Fruit fly (Drosophila melanogaster) whole organism, pupa: ENCODE results near the gene CG12448.

Experiments
- CG12605 ChIP-seq: fragments of 200-800 bp; sonication (Bioruptor generic); IDR thresholded peaks from 2 replicates; pipeline ENCODE4 v1.3.6; 2022; ENCODE audit warnings: missing biosample characterization, missing genetic modification characterization
- CG13204 ChIP-seq: fragments of 200-800 bp; sonication (Bioruptor generic); optimal IDR thresholded peaks from 2 replicates; lab custom pipeline; 2018; ENCODE audit warnings: missing biosample characterization, mild to moderate bottlenecking, missing genetic modification characterization, moderate library complexity
- CG14655 ChIP-seq: fragments of 200-800 bp; sonication (Bioruptor generic); optimal IDR thresholded peaks from 3 replicates; lab custom pipeline; 2017; ENCODE audit warnings: mild to moderate bottlenecking, missing biosample characterization, missing genetic modification reagents, missing genetic modification characterization
- CG15710 ChIP-seq: fragments of 200-800 bp; sonication (Bioruptor generic); optimal IDR thresholded peaks from 2 replicates; lab custom pipeline; 2018; ENCODE audit warnings: missing biosample characterization, mild to moderate bottlenecking, missing genetic modification characterization, moderate library complexity
- CG17806 ChIP-seq: fragments of 200-800 bp; sonication (Bioruptor generic); optimal IDR thresholded peaks from 2 replicates; lab custom pipeline; 2018; ENCODE audit warnings: missing biosample characterization, mild to moderate bottlenecking, missing genetic modification characterization, moderate library complexity
- CG32121 ChIP-seq: fragments of 200-800 bp; sonication (Bioruptor generic); IDR thresholded peaks from 2 replicates; pipeline ENCODE4 v1.3.6; 2022; ENCODE audit warnings: missing biosample characterization, missing genetic modification characterization
- CG34367 ChIP-seq: fragments of 200-800 bp; sonication (Bioruptor generic); optimal IDR thresholded peaks from 2 replicates; lab custom pipeline; 2018; ENCODE audit warnings: missing biosample characterization, mild to moderate bottlenecking, missing genetic modification characterization
- CG4496 ChIP-seq: fragments of 200-800 bp; sonication (Bioruptor generic); IDR thresholded peaks from 3 replicates; pipeline ENCODE4 v1.3.6; 2022; ENCODE audit warnings: missing biosample characterization, missing genetic modification characterization
- CG8159 ChIP-seq: fragments of 200-800 bp; sonication (Bioruptor generic); optimal IDR thresholded peaks from 3 replicates; lab custom pipeline; 2018; ENCODE audit warnings: missing biosample characterization, mild to moderate bottlenecking, missing genetic modification characterization, moderate library complexity
- CG8301 ChIP-seq: fragments of 200-800 bp; sonication (Bioruptor generic); optimal IDR thresholded peaks from 2 replicates; lab custom pipeline; 2018; ENCODE audit warnings: missing biosample characterization, mild to moderate bottlenecking, missing genetic modification characterization
- CG9948 ChIP-seq: fragments of 200-800 bp; sonication (Bioruptor generic); optimal IDR thresholded peaks from 2 replicates; lab custom pipeline; 2018; ENCODE audit warnings: missing biosample characterization, mild to moderate bottlenecking, missing genetic modification characterization, moderate library complexity
- D1 ChIP-seq: fragments of 200-800 bp; sonication (Bioruptor generic); optimal IDR thresholded peaks from 2 replicates; lab custom pipeline; 2018; ENCODE audit warnings: missing biosample characterization, mild to moderate bottlenecking, missing genetic modification characterization, moderate library complexity
- EcR ChIP-seq: fragments of 200-800 bp; sonication (Bioruptor generic); optimal IDR thresholded peaks from 3 replicates; lab custom pipeline; 2019; ENCODE audit warnings: missing biosample characterization, missing genetic modification characterization, mild to moderate bottlenecking, moderate library complexity, missing genetic modification reagents
- Ets98B ChIP-seq: fragments of 200-800 bp; sonication (Bioruptor generic); IDR thresholded peaks from 2 replicates; pipeline ENCODE4 v1.3.6; 2022; ENCODE audit warnings: missing biosample characterization, missing genetic modification characterization
- Pif1A ChIP-seq: fragments of 200-800 bp; sonication (Bioruptor generic); optimal IDR thresholded peaks from 3 replicates; lab custom pipeline; 2016; ENCODE audit warnings: missing biosample characterization, missing genetic modification characterization
- Pif1B ChIP-seq: fragments of 200-800 bp; sonication (Bioruptor generic); optimal IDR thresholded peaks from 3 replicates; lab custom pipeline; 2016; ENCODE audit warnings: missing biosample characterization, missing genetic modification characterization
- Snoo ChIP-seq: fragments of 200-800 bp; sonication (Bioruptor generic); optimal IDR thresholded peaks from 3 replicates; lab custom pipeline; 2017; ENCODE audit warnings: missing biosample characterization, mild to moderate bottlenecking, missing genetic modification characterization, inconsistent platforms
- fd96Ca ChIP-seq: fragments of 200-800 bp; sonication (Bioruptor generic); IDR thresholded peaks from 3 replicates; pipeline ENCODE4 v1.3.6; 2022; ENCODE audit warnings: missing biosample characterization, missing genetic modification characterization
- gl ChIP-seq: fragments of 200-800 bp; sonication (Bioruptor generic); optimal IDR thresholded peaks from 2 replicates; lab custom pipeline; 2018; ENCODE audit warnings: missing biosample characterization, mild to moderate bottlenecking, missing genetic modification characterization
- rn ChIP-seq: fragments of 200-800 bp; sonication (Bioruptor generic); IDR thresholded peaks from 2 replicates; pipeline ENCODE4 v1.3.6; 2022; ENCODE audit warnings: missing biosample characterization, missing genetic modification characterization

CG12448 gene

dm6 chr2L:15941141-15941540 is at the start of gene CG12448:
CG12448 (plus strand) TSS chr2L:15941441.
- TF ChIP-seq CG8301 (tag; lab: Kevin White, UChicago) (no peak), CG13204 (no peak), Ets98B (no peak), CG15710 (tag; lab: Kevin White, UChicago) (no peak), Pif1B (no peak), Snoo (tag; lab: Kevin White, UChicago) (no peak), CG17806 (tag; lab: Kevin White, UChicago) (no peak), gl (no peak), CG14655 (GFP tag; lab: Kevin White, UChicago) (no peak), D1 (no peak), CG32121 (GFP tag; lab: Robert Waterston, UW) (no peak), rn (GFP tag; lab: Robert Waterston, UW) (no peak)

DNA sequence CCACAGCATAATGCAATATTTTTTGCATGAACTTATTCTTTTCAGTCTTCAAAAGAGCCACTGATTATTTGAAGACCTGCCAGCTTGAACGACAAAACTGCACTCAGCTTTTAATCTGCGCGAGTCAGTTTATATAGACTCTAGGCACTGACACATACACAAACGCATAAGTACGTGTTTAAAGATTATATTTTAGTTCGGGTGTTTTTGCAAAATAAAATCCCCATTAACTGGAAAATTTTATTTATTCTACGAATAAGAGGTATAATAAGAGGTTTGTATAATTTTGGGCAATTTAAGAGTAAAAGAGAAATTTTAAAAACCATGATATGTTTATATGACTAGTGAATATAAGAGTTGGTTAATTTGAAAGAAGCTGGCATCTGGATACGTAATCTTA is 47.5 kb upstream of the CG12448 start, which contains the start of gene Tep1:
Gene Tep1, minus strand, starts transcription at position 101 of the 400 bp plus-strand sequence.
- TF ChIP-seq CG15710 (tag; lab: Kevin White, UChicago) (no peak), Pif1B (no peak), Ets98B (no peak), CG14655 (GFP tag; lab: Kevin White, UChicago) (no peak), D1 (no peak)

- TF ChIP-seq CG13204 (no peak), CG17806 (tag; lab: Kevin White, UChicago) (no peak), CG32121 (GFP tag; lab: Robert Waterston, UW) (no peak), Pif1A (GFP tag; lab: Kevin White, UChicago) (no peak), CG8159 (tag; lab: Kevin White, UChicago) (no peak), CG14655 (GFP tag; lab: Kevin White, UChicago) (no peak), fd96Ca (GFP tag; lab: Robert Waterston, UW) (no peak), Pif1B (no peak), EcR (GFP tag; lab: Kevin White, UChicago) (no peak)
Observed at dm6 chr2L:15895154-15895553, 46.1 kb upstream of the CG12448 start, which contains the start of gene CG31735. CG31735 (plus strand) TSS chr2L:15895454.

- no peak for TF ChIP-seq CG12605
- TF ChIP-seq Pif1A (GFP tag; lab: Kevin White, UChicago) = no peak
- TF ChIP-seq gl = no peak
- no peak for TF ChIP-seq fd96Ca (GFP tag; lab: Robert Waterston, UW)
Observed at dm6 chr2L:15900424-15900823, 40.8 kb upstream of the CG12448 start, which contains the start of gene CG31823. CG31823 (minus strand) TSS chr2L:15900524.

- TF ChIP-seq Pif1B (no peak), CG12605 (no peak), CG32121 (GFP tag; lab: Robert Waterston, UW) (no peak), CG17806 (tag; lab: Kevin White, UChicago) (no peak), CG34367 (tag; lab: Kevin White, UChicago) (no peak), CG4496 (GFP tag; lab: Robert Waterston, UW) (no peak), CG9948 (no peak), CG15710 (tag; lab: Kevin White, UChicago) (no peak), CG14655 (GFP tag; lab: Kevin White, UChicago) (no peak)
Observed at dm6 chr2L:15902310-15902709, 38.9 kb upstream of the CG12448 start, which contains the start of gene CG31821. CG31821 (minus strand) TSS chr2L:15902410.

dm6 chr2L:15903725-15904124 is 37.5 kb upstream of the CG12448 start:
- TF ChIP-seq Snoo (tag; lab: Kevin White, UChicago) (no peak), CG9948 (no peak), CG15710 (tag; lab: Kevin White, UChicago) (no peak), CG8159 (tag; lab: Kevin White, UChicago) (no peak), CG14655 (GFP tag; lab: Kevin White, UChicago) (no peak), rn (GFP tag; lab: Robert Waterston, UW) (no peak), CG12605 (no peak), CG13204 (no peak), EcR (GFP tag; lab: Kevin White, UChicago) (no peak)

dm6 chr2L:15907358-15907757 is 33.9 kb upstream of the CG12448 start:
- TF ChIP-seq D1 (no peak), EcR (GFP tag; lab: Kevin White, UChicago) (peak; percentile 17)

DNA sequence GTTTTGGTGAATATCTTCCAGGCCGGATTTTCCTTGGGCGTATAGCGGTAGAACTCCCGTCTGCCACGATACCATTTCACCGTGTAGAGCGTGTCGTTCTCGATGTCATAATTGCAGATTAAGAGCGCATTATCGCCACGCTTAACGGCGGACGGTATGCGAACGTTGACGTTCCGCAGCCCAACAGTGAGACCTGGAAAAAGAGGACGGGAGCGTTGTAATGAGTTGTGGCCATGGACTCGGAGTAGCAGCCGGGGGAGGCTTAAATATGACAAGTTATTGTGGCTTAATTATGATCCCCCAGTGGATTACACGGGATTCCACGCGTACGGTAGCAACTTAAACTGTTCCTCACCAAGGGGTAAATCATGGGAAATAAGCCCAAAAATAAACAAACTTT is 33.2 kb upstream of the CG12448 start:
- TF ChIP-seq CG13204 (peak; percentile 63), EcR (GFP tag; lab: Kevin White, UChicago) (peak; percentile 65), Ets98B (no peak)
- TF ChIP-seq, all 21 proteins: peak for 2
